Worm (Caenorhabditis elegans): ENCODE results near the gene eak-4.

DNA sequence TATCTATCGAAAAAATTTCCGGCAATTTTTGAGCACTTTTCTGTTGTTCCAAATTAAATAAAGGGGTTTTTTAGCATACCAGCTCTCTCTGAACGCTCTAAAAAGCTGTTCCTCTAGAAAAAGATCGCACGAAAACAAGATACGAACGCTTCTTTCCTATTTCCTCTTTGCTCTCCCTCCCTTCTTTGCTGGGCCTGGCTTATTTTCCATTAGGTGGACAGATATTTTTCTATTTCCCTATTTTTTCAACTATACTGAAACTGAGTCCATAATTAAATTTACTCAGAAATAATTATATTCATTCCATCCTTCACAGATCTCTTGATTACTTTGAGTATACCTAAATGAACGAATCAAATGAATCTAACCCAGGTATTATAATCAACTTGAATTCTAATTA, 23.4 kb downstream of the eak-4 start, which contains the start of gene sru-18:
- TF ChIP-seq K09A11.1 (tag; optimal IDR thresholded peaks at IDR 0.05; ENCODE audit: insufficient read depth) (no peak), npax-4 (tag; optimal IDR thresholded peaks at IDR 0.05) (no peak), ceh-22 (tag; optimal IDR thresholded peaks at IDR 0.05) (no peak), ama-1 (optimal IDR thresholded peaks at IDR 0.05) (no peak), ceh-14 (tag; optimal IDR thresholded peaks at IDR 0.05) (no peak), hlh-15 (tag; optimal IDR thresholded peaks at IDR 0.05) (no peak), hlh-30 (tag; optimal IDR thresholded peaks at IDR 0.05; ENCODE audit: insufficient read depth) (no peak), eyg-1 (tag; optimal IDR thresholded peaks at IDR 0.05) (no peak), madf-2 (tag; optimal IDR thresholded peaks at IDR 0.05) (no peak), unc-42 (tag; optimal IDR thresholded peaks at IDR 0.05) (no peak), ets-4 (tag; optimal IDR thresholded peaks at IDR 0.05) (no peak)
